Fruit fly (Drosophila melanogaster) whole organism, embryonic: ENCODE data around the gene CG34244.

Experiments
- CG15601 ChIP-seq: fragments of 200-800 bp; sonication (Bioruptor generic); optimal IDR thresholded peaks from 3 replicates; lab custom pipeline; 2019; ENCODE audit warnings: missing biosample characterization, mild to moderate bottlenecking, missing genetic modification characterization, moderate library complexity
- CG1647 ChIP-seq: fragments of 200-800 bp; sonication (Bioruptor generic); optimal IDR thresholded peaks from 3 replicates; lab custom pipeline; 2016; ENCODE audit warnings: missing biosample characterization, missing genetic modification characterization
- Dp ChIP-seq: fragments of 200-800 bp; sonication (Bioruptor generic); optimal IDR thresholded peaks from 2 replicates; lab custom pipeline; 2018; ENCODE audit warnings: missing biosample characterization, mild to moderate bottlenecking, missing genetic modification characterization, moderate library complexity
- caup ChIP-seq: fragments of 200-800 bp; sonication (Bioruptor generic); optimal IDR thresholded peaks from 3 replicates; lab custom pipeline; 2017; ENCODE audit warnings: missing biosample characterization, mild to moderate bottlenecking, missing genetic modification characterization, moderate library complexity; ENCODE audit not compliant: severe bottlenecking

- TF ChIP-seq caup (GFP tag; lab: Kevin White, UChicago) = no peak
- TF ChIP-seq CG15601 = no peak
- TF ChIP-seq Dp = no peak
- no peak for TF ChIP-seq CG1647 (GFP tag; lab: Kevin White, UChicago)
Measured at dm6 chr3L:14191476-14191752, 44.3 kb downstream of the CG34244 start.
